Worm (Caenorhabditis elegans): Measurements from ENCODE around the gene T04A6.2.

The T04A6.2 gene

ce11 chrIII:7641337-7641736, 26.7 kb downstream of the T04A6.2 start:
- TF ChIP-seq ztf-11 (tag; optimal IDR thresholded peaks at IDR 0.05) (no peak), mls-2 (tag; optimal IDR thresholded peaks at IDR 0.05) (no peak), pha-4 (tag; optimal IDR thresholded peaks at IDR 0.05) (no peak), M03D4.4 (tag; optimal IDR thresholded peaks at IDR 0.05) (no peak), mep-1 (tag; optimal IDR thresholded peaks at IDR 0.05) (no peak), lin-13 (tag; optimal IDR thresholded peaks at IDR 0.05) (no peak), lin-32 (GFP tag; optimal IDR thresholded peaks at IDR 0.05) (no peak), zip-8 (tag; optimal IDR thresholded peaks at IDR 0.05) (no peak)

ce11 chrIII:7642015-7642414, 27.4 kb downstream of the T04A6.2 start:
- peak; percentile 65 for TF ChIP-seq mls-2 (tag; optimal IDR thresholded peaks at IDR 0.05)
- TF ChIP-seq nhr-76 (tag; optimal IDR thresholded peaks at IDR 0.05), result no peak
- TF ChIP-seq sptf-1 (tag; optimal IDR thresholded peaks at IDR 0.05), result peak; percentile 76
- TF ChIP-seq nhr-2 (tag; optimal IDR thresholded peaks at IDR 0.05), result no peak
- no peak for TF ChIP-seq elt-1 (tag; optimal IDR thresholded peaks at IDR 0.05; ENCODE audit: borderline replicate concordance, insufficient read depth)
- TF ChIP-seq blmp-1 (tag; optimal IDR thresholded peaks at IDR 0.05), result no peak
- TF ChIP-seq flh-1 (GFP tag; optimal IDR thresholded peaks at IDR 0.05), result peak; percentile 61
- peak; percentile 35 for TF ChIP-seq lin-32 (GFP tag; optimal IDR thresholded peaks at IDR 0.05)
- no peak for TF ChIP-seq zip-8 (tag; optimal IDR thresholded peaks at IDR 0.05)
- no peak for TF ChIP-seq nhr-237 (tag; optimal IDR thresholded peaks at IDR 0.05)
- TF ChIP-seq cnd-1 (tag; optimal IDR thresholded peaks at IDR 0.05), result peak; percentile 63
- TF ChIP-seq drap-1 (GFP tag; optimal IDR thresholded peaks at IDR 0.05), result peak; percentile 63
- peak; percentile 51 for TF ChIP-seq sem-2 (GFP tag; optimal IDR thresholded peaks at IDR 0.05)
- peak; percentile 9 for TF ChIP-seq tbx-8 (GFP tag; optimal IDR thresholded peaks at IDR 0.05)
- TF ChIP-seq M03D4.4 (tag; optimal IDR thresholded peaks at IDR 0.05), result peak; percentile 71
- peak; percentile 20 for TF ChIP-seq lin-13 (tag; optimal IDR thresholded peaks at IDR 0.05)
- TF ChIP-seq ceh-83 (GFP tag; optimal IDR thresholded peaks at IDR 0.05), result peak; percentile 83
- TF ChIP-seq unc-120 (tag; optimal IDR thresholded peaks at IDR 0.05; ENCODE audit: poor library complexity, severe bottlenecking), result peak; percentile 61

- TF ChIP-seq cnd-1 (tag; optimal IDR thresholded peaks at IDR 0.05), result no peak
- TF ChIP-seq mls-2 (tag; optimal IDR thresholded peaks at IDR 0.05), result no peak
- no peak for TF ChIP-seq nhr-76 (tag; optimal IDR thresholded peaks at IDR 0.05)
Observed at ce11 chrIII:7643084-7643483, 28.5 kb downstream of the T04A6.2 start, which contains the start of gene upp-1. Gene upp-1 (minus strand): TSS chrIII:7643101.

- no peak for TF ChIP-seq sem-2 (GFP tag; optimal IDR thresholded peaks at IDR 0.05)
- TF ChIP-seq elt-1 (tag; optimal IDR thresholded peaks at IDR 0.05; ENCODE audit: borderline replicate concordance, insufficient read depth), result peak; percentile 13
- no peak for TF ChIP-seq cnd-1 (tag; optimal IDR thresholded peaks at IDR 0.05)
- TF ChIP-seq ham-2 (GFP tag; optimal IDR thresholded peaks at IDR 0.05), result no peak
- no peak for TF ChIP-seq nhr-12 (tag; optimal IDR thresholded peaks at IDR 0.05)
- TF ChIP-seq unc-62 (GFP tag; optimal IDR thresholded peaks at IDR 0.05), result peak; percentile 51
- TF ChIP-seq elt-3 (tag; optimal IDR thresholded peaks at IDR 0.05), result peak; percentile 51
Observed at ce11 chrIII:7643902-7644641, 29.4 kb downstream of the T04A6.2 start.

ce11 chrIII:7645075-7645474, 30.4 kb downstream of the T04A6.2 start:
- peak; percentile 67 for TF ChIP-seq elt-1 (tag; optimal IDR thresholded peaks at IDR 0.05; ENCODE audit: borderline replicate concordance, insufficient read depth)
- no peak for TF ChIP-seq unc-39 (tag; optimal IDR thresholded peaks at IDR 0.05)

ce11 chrIII:7648841-7649240, 34.2 kb downstream of the T04A6.2 start:
- TF ChIP-seq elt-3 (tag; optimal IDR thresholded peaks at IDR 0.05), result no peak
- TF ChIP-seq blmp-1 (tag; optimal IDR thresholded peaks at IDR 0.05), result no peak
- TF ChIP-seq nhr-237 (tag; optimal IDR thresholded peaks at IDR 0.05), result no peak
- TF ChIP-seq nhr-76 (tag; optimal IDR thresholded peaks at IDR 0.05), result no peak
- TF ChIP-seq cnd-1 (tag; optimal IDR thresholded peaks at IDR 0.05), result no peak
- no peak for TF ChIP-seq zip-8 (tag; optimal IDR thresholded peaks at IDR 0.05)
- TF ChIP-seq ceh-83 (GFP tag; optimal IDR thresholded peaks at IDR 0.05), result no peak
- TF ChIP-seq ztf-11 (tag; optimal IDR thresholded peaks at IDR 0.05), result no peak
- TF ChIP-seq unc-39 (tag; optimal IDR thresholded peaks at IDR 0.05), result no peak
- no peak for TF ChIP-seq sem-2 (GFP tag; optimal IDR thresholded peaks at IDR 0.05)
- TF ChIP-seq unc-120 (tag; optimal IDR thresholded peaks at IDR 0.05; ENCODE audit: poor library complexity, severe bottlenecking), result no peak
- no peak for TF ChIP-seq ceh-39 (tag; optimal IDR thresholded peaks at IDR 0.05)
- no peak for TF ChIP-seq nhr-28 (tag; optimal IDR thresholded peaks at IDR 0.05)
- TF ChIP-seq mls-2 (tag; optimal IDR thresholded peaks at IDR 0.05), result no peak
- no peak for TF ChIP-seq snpc-4 (tag; optimal IDR thresholded peaks at IDR 0.05)
- TF ChIP-seq lin-32 (GFP tag; optimal IDR thresholded peaks at IDR 0.05), result no peak
- no peak for TF ChIP-seq unc-62 (GFP tag; optimal IDR thresholded peaks at IDR 0.05)
- TF ChIP-seq M03D4.4 (tag; optimal IDR thresholded peaks at IDR 0.05), result no peak
- no peak for TF ChIP-seq ces-1 (GFP tag; optimal IDR thresholded peaks at IDR 0.05)
- TF ChIP-seq flh-1 (GFP tag; optimal IDR thresholded peaks at IDR 0.05), result no peak
